Worm (Caenorhabditis elegans): Measurements from ENCODE around the gene pgl-1.

pgl-1 gene

DNA sequence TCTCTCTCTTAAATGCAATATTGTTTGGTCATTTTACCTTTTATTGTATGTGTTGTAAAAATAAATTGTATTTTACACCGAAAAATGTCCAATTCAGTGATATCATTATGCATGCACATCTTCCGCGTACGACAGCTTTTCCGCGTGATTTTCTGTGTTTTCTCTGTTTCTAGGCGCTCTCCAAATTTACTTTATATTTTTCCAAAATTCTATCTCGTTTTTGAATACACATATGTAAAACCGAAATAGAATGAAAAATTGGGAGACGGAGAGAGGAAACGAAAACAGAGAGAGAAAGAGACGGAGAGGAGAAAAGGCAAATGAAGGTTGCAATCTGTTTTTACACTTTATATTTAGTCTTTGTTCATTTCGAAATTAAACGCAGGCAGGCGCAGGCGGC lies 39.4 kb upstream of the pgl-1 start (continued):
- no peak for TF ChIP-seq nhr-12 (tag; optimal IDR thresholded peaks at IDR 0.05)
- TF ChIP-seq lin-39 (tag; optimal IDR thresholded peaks at IDR 0.05): no peak
- peak in 1 of 3 experiments; percentile 29 for TF ChIP-seq ceh-82 (tag; optimal IDR thresholded peaks at IDR 0.05)
- TF ChIP-seq mdl-1 (tag; optimal IDR thresholded peaks at IDR 0.05): peak in 1 of 2 experiments; percentile 32
- TF ChIP-seq zip-4 (GFP tag; optimal IDR thresholded peaks at IDR 0.05): no peak
- no peak for TF ChIP-seq egl-13 (tag; optimal IDR thresholded peaks at IDR 0.05)
- TF ChIP-seq unc-62 (GFP tag; optimal IDR thresholded peaks at IDR 0.05): no peak

DNA sequence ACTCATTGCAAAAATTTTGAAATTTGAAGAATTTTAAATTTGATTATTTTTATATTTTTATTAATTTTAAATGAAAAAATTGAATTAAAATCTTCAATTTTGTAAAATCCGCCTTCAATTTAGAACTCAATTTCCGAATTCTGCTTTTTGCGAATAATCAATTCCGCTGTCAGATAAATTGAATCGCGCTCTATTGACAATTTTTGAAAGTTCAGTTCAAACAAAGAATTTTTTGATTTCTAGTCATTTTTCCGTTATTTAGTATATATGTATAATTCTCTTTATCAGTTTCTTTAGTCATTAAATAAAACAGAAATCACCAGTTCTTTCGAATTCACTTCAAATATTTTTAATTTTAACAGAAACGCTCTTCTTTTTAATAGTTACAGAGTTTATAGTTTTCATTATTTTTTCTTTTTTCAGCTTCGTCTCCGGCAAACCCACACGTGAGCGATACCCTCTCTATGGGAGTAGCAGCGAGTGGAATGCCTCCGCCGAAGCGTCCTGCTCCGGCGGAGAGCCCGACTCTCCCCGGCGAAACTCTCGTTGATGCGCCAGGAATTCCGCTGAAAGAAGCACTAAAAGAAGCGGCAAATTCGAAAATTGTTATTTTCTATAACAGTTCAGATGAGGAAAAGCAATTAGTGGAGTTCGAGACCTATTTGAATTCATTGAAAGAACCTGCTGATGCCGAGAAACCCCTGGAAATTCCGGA lies 35.8 kb upstream of the pgl-1 start:
- peak; percentile 38 for TF ChIP-seq lin-14 (GFP tag; optimal IDR thresholded peaks at IDR 0.05)
- TF ChIP-seq lir-3 (tag; optimal IDR thresholded peaks at IDR 0.05; ENCODE audit: poor library complexity): no peak
- no peak for TF ChIP-seq vab-15 (tag; optimal IDR thresholded peaks at IDR 0.05)
- no peak for TF ChIP-seq swsn-7 (tag; optimal IDR thresholded peaks at IDR 0.05)
- no peak for TF ChIP-seq hlh-17 (GFP tag; optimal IDR thresholded peaks at IDR 0.05; ENCODE audit: borderline replicate concordance)
- no peak for TF ChIP-seq ama-1 (optimal IDR thresholded peaks at IDR 0.05)
- TF ChIP-seq mab-9 (GFP tag; IDR thresholded peaks at IDR 0.05): no peak
- TF ChIP-seq efl-1 (optimal IDR thresholded peaks at IDR 0.05): no peak
- no peak for TF ChIP-seq efl-1 (GFP tag; optimal IDR thresholded peaks at IDR 0.05 in 1 of 2)
- TF ChIP-seq elt-3 (tag; optimal IDR thresholded peaks at IDR 0.05): no peak
- no peak for TF ChIP-seq fkh-4 (tag; optimal IDR thresholded peaks at IDR 0.05; ENCODE audit: borderline replicate concordance)
- no peak for TF ChIP-seq skn-1 (tag; optimal IDR thresholded peaks at IDR 0.05)
- no peak for TF ChIP-seq aha-1 (tag; optimal IDR thresholded peaks at IDR 0.05)
- no peak for TF ChIP-seq egl-27 (tag; optimal IDR thresholded peaks at IDR 0.05)
- TF ChIP-seq lsy-2 (tag; optimal IDR thresholded peaks at IDR 0.05): peak in 1 of 2 experiments; percentile 51
- TF ChIP-seq blmp-1 (tag; optimal IDR thresholded peaks at IDR 0.05): peak; percentile 11
- no peak for TF ChIP-seq ceh-8 (GFP tag; optimal IDR thresholded peaks at IDR 0.05)
- no peak for TF ChIP-seq nhr-20 (tag; optimal IDR thresholded peaks at IDR 0.05)
- peak in 1 of 3 experiments; percentile 47 for TF ChIP-seq dpl-1 (GFP tag; optimal IDR thresholded peaks at IDR 0.05)
- no peak for TF ChIP-seq nhr-12 (tag; optimal IDR thresholded peaks at IDR 0.05)
- peak; percentile 24 for TF ChIP-seq C16A3.4 (tag; optimal IDR thresholded peaks at IDR 0.05)
- TF ChIP-seq snpc-4 (tag; optimal IDR thresholded peaks at IDR 0.05): no peak
- no peak for TF ChIP-seq Y116A8C.19 (tag; optimal IDR thresholded peaks at IDR 0.05; ENCODE audit: borderline replicate concordance)
- TF ChIP-seq fkh-8 (tag; optimal IDR thresholded peaks at IDR 0.05): no peak
- TF ChIP-seq nhr-84 (tag; optimal IDR thresholded peaks at IDR 0.05): no peak
- TF ChIP-seq ces-1 (GFP tag; optimal IDR thresholded peaks at IDR 0.05): no peak
- no peak for TF ChIP-seq ztf-4 (tag; optimal IDR thresholded peaks at IDR 0.05)
- TF ChIP-seq nhr-76 (tag; optimal IDR thresholded peaks at IDR 0.05): no peak
- TF ChIP-seq mdl-1 (tag; optimal IDR thresholded peaks at IDR 0.05): no peak
- peak in 1 of 2 experiments; percentile 36 for TF ChIP-seq lin-35 (GFP tag; optimal IDR thresholded peaks at IDR 0.05)
- peak; percentile 35 for TF ChIP-seq mep-1 (tag; optimal IDR thresholded peaks at IDR 0.05)
- TF ChIP-seq ets-5 (GFP tag; IDR thresholded peaks at IDR 0.05): no peak
- no peak for TF ChIP-seq nhr-47 (tag; optimal IDR thresholded peaks at IDR 0.05)

ce11 chrIV:7012214-7012613 lies 35.1 kb upstream of the pgl-1 start:
- TF ChIP-seq lin-14 (GFP tag; optimal IDR thresholded peaks at IDR 0.05) (no peak), lsy-2 (tag; optimal IDR thresholded peaks at IDR 0.05) (no peak)

All from whole organism, L1 larva.